Worm (Caenorhabditis elegans) whole organism, L2 larva: ENCODE measurements around the gene pes-23.

Experiments used
- aly-2 ChIP-seq: fragments of 150-350 bp; optimal IDR thresholded peaks from 2 replicates; lab custom pipeline; 2014; ENCODE audit warnings: missing biosample characterization, missing genetic modification characterization
- crh-2 ChIP-seq: sonication (generic microtip); optimal IDR thresholded peaks from 2 replicates; lab custom pipeline; 2017; ENCODE audit warnings: missing biosample characterization, missing genetic modification characterization
- elt-3 ChIP-seq: sonication (generic microtip); optimal IDR thresholded peaks from 2 replicates; lab custom pipeline; 2017; ENCODE audit warnings: missing biosample characterization, missing genetic modification characterization
- lin-39 ChIP-seq: fragments of 150-350 bp; optimal IDR thresholded peaks from 2 replicates; lab custom pipeline; 2014; ENCODE audit warnings: missing biosample characterization, missing genetic modification reagents, missing genetic modification characterization
- lsy-2 ChIP-seq, 2 experiments: fragments of 150-350 bp in 1 of 2; sonication (generic microtip) in 1 of 2; optimal IDR thresholded peaks; 2 replicates each; lab custom pipeline; 2014 to 2017; ENCODE audit warnings: missing biosample characterization in 2 of 2, missing genetic modification characterization in 2 of 2
- mdl-1 ChIP-seq, 2 experiments: fragments of 150-350 bp in 1 of 2; sonication (generic microtip) in 1 of 2; optimal IDR thresholded peaks; 2 replicates each; lab custom pipeline; 2017; ENCODE audit warnings: missing biosample characterization in 2 of 2, missing genetic modification characterization in 2 of 2
- nhr-10 ChIP-seq: sonication (generic microtip); optimal IDR thresholded peaks from 2 replicates; lab custom pipeline; 2017; ENCODE audit warnings: missing biosample characterization, missing genetic modification characterization
- nhr-12 ChIP-seq: fragments of 150-350 bp; optimal IDR thresholded peaks from 2 replicates; lab custom pipeline; 2014; ENCODE audit warnings: missing biosample characterization, missing genetic modification characterization
- peb-1 ChIP-seq: fragments of 150-350 bp; optimal IDR thresholded peaks from 2 replicates; lab custom pipeline; 2014; ENCODE audit warnings: missing biosample characterization, missing genetic modification characterization
- snpc-4 ChIP-seq: fragments of 150-350 bp; optimal IDR thresholded peaks from 2 replicates; lab custom pipeline; 2014; ENCODE audit warnings: missing biosample characterization, missing genetic modification characterization
- unc-39 ChIP-seq: fragments of 150-350 bp; optimal IDR thresholded peaks from 2 replicates; lab custom pipeline; 2014; ENCODE audit warnings: missing biosample characterization, missing genetic modification characterization
- zag-1 ChIP-seq: fragments of 150-350 bp; optimal IDR thresholded peaks from 2 replicates; lab custom pipeline; 2014; ENCODE audit warnings: missing biosample characterization, missing genetic modification characterization

DNA sequence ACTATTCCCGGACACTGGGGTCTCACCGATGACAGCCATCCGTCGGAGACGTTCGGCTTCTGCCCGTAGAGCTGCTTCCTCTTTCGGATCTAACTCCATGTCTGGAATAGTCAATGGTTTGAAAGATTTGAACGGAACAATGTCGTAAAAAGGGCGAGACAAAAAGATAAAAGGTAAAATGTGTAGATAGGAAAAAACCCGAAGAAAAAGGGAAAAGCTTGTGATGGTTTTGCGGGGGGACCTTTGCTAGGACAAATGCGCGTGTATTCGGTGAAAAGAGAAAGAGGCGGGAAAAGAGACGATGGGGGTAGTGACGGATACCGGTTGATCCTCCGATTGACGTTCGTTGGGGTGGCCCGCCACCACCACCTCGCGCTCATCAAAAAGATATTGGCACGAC lies 23.7 kb upstream of the pes-23 start, which contains the start of gene col-173:
- no peak for TF ChIP-seq nhr-10
- TF ChIP-seq lin-39 (tag; lab: Kevin White, UChicago), result no peak
- TF ChIP-seq nhr-12 (tag; lab: Kevin White, UChicago), result no peak
- no peak for TF ChIP-seq lsy-2 (tag; optimal IDR thresholded peaks at IDR 0.05; lab: Kevin White, UChicago)
- TF ChIP-seq aly-2 (tag; lab: Kevin White, UChicago), result no peak
- TF ChIP-seq elt-3 (tag; lab: Kevin White, UChicago), result no peak
- no peak for TF ChIP-seq crh-2 (tag; lab: Kevin White, UChicago)
- no peak for TF ChIP-seq snpc-4 (tag; lab: Kevin White, UChicago)
- no peak for TF ChIP-seq mdl-1 (tag; optimal IDR thresholded peaks at IDR 0.05; lab: Kevin White, UChicago)
- TF ChIP-seq unc-39 (tag; lab: Kevin White, UChicago), result no peak
- no peak for TF ChIP-seq zag-1 (tag; lab: Kevin White, UChicago)
- TF ChIP-seq peb-1 (tag; lab: Kevin White, UChicago), result no peak
